Fruit fly (Drosophila melanogaster) ovary, adult (tissue): Measurements from ENCODE around the gene Acp29AB.

Source experiments
- CG17801 ChIP-seq: fragments of 200-800 bp; optimal IDR thresholded peaks from 2 replicates; lab custom pipeline; 2019; ENCODE audit warnings: missing biosample characterization, mild to moderate bottlenecking, missing genetic modification characterization, moderate library complexity; ENCODE audit not compliant: partially characterized antibody

Acp29AB gene

dm6 chr2L:8394840-8395239 is 1.8 kb upstream of the Acp29AB start, which contains the start of gene Peritrophin-15b:
Peritrophin-15b (minus strand) TSS chr2L:8394940.
- no peak for TF ChIP-seq CG17801

dm6 chr2L:8394180-8394579 is 1.2 kb upstream of the Acp29AB start, which contains the start of gene lectin-29Ca:
lectin-29Ca (minus strand) TSS chr2L:8394280.
- TF ChIP-seq CG17801: no peak

- TF ChIP-seq CG17801: no peak
These were observed 724 bp downstream of the Acp29AB start, which contains the start of gene CG42820 for dm6 chr2L:8392298-8392697. CG42820 (minus strand) TSS chr2L:8392398.

dm6 chr2L:8389231-8389630 is 3.8 kb downstream of the Acp29AB start, which contains the start of gene CG42819:
CG42819 (minus strand) TSS chr2L:8389331.
- TF ChIP-seq CG17801: no peak

dm6 chr2L:8385849-8386248 is 7.2 kb downstream of the Acp29AB start:
- no peak for TF ChIP-seq CG17801

dm6 chr2L:8384985-8385519 is 8.0 kb downstream of the Acp29AB start:
- TF ChIP-seq CG17801: no peak

dm6 chr2L:8384108-8384601 is 8.9 kb downstream of the Acp29AB start, which contains the start of the genes Dad1 and CG13384:
Dad1 (minus strand) TSS chr2L:8384137.
CG13384 (plus strand) TSS chr2L:8384455.
- peak; percentile 98 for TF ChIP-seq CG17801

dm6 chr2L:8382646-8383045 is 10.4 kb downstream of the Acp29AB start, which contains the start of the genes CG13392 and Rcd4:
CG13392 (minus strand) TSS chr2L:8382807.
Rcd4 (plus strand) TSS chr2L:8382861.
- TF ChIP-seq CG17801: peak; percentile 63

dm6 chr2L:8381508-8382036 is 11.4 kb downstream of the Acp29AB start, which contains the start of gene AlaRS:
AlaRS (minus strand) TSS chr2L:8381764.
- TF ChIP-seq CG17801: peak; percentile 72

- TF ChIP-seq CG17801: peak; percentile 100
These were observed 16.3 kb downstream of the Acp29AB start, which contains the start of the genes CG13390 and CG17294 for dm6 chr2L:8376717-8377116. CG13390 (minus strand) TSS chr2L:8376797. CG17294 (plus strand) TSS chr2L:8377035.

- TF ChIP-seq CG17801: peak; percentile 12
These were observed 18.8 kb downstream of the Acp29AB start, which contains the start of gene Wdr82 for dm6 chr2L:8374235-8374634. Wdr82 (plus strand) TSS chr2L:8374461.

- no peak for TF ChIP-seq CG17801
These were observed 20.8 kb downstream of the Acp29AB start for dm6 chr2L:8372248-8372647.

- TF ChIP-seq CG17801: peak; percentile 49
These were observed 21.6 kb downstream of the Acp29AB start for dm6 chr2L:8371354-8371937.

- peak; percentile 80 for TF ChIP-seq CG17801
These were observed 22.4 kb downstream of the Acp29AB start, which contains the start of gene CG17292 for dm6 chr2L:8370364-8371326. CG17292 (plus strand) TSS chr2L:8370454.

- peak; percentile 32 for TF ChIP-seq CG17801
These were observed 27.1 kb downstream of the Acp29AB start, which contains the start of gene Pp2A-29B for dm6 chr2L:8365701-8366643. Pp2A-29B (plus strand) TSS chr2L:8366038.
